Worm (Caenorhabditis elegans): ENCODE data around the gene ani-3.

The ani-3 gene

DNA sequence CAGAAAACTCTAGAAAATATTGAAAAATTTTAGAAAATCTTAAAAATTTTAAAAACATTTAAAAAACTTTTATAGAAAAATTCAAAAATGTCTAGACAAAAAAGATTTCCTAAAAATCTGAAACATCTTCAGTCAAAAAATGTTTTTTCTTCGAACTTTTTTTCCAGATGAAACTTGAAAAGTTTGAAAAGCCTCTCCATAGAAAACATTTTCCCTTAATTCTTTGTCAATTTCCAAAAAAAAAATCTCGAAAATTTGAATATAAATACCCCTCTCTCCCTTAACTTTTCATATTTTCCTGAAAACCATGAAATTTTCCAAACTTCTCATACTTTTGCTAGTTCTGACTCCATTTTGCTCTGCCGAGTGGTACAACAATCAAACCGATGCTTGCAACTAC is 31.2 kb downstream of the ani-3 start, which contains the start of gene Y116F11A.3:
TSS of gene Y116F11A.3 (plus strand) at position 301 of the 400 bp plus-strand sequence.
- TF ChIP-seq pros-1 (tag; optimal IDR thresholded peaks at IDR 0.05): no peak
- no peak for TF ChIP-seq hlh-8 (tag; optimal IDR thresholded peaks at IDR 0.05)
- TF ChIP-seq tbx-2 (tag; optimal IDR thresholded peaks at IDR 0.05): no peak
- no peak for TF ChIP-seq K02D7.2 (tag; optimal IDR thresholded peaks at IDR 0.05)
- TF ChIP-seq ets-4 (tag; optimal IDR thresholded peaks at IDR 0.05): no peak
- TF ChIP-seq tbx-7 (tag; optimal IDR thresholded peaks at IDR 0.05): no peak
- no peak for TF ChIP-seq unc-86 (tag; optimal IDR thresholded peaks at IDR 0.05)
- no peak for TF ChIP-seq sdc-2 (tag; optimal IDR thresholded peaks at IDR 0.05)

DNA sequence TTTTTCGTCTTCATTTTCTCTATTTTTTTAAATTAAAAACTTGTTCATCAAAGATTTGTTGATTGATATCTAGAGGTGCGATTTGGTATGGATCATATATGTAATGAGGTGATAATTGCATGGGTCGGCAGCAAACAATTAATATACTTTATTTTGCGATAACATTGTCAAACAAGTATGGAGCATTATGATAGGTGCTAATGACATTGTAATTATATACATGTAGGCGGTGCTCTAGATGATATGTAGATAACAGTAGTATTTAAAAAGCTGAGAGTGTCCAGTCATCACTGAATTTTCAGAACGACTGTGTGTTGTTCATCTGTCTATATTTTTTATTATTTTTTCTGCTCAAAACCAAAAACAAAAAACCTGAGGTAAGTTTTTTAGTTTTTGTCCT is 32.7 kb downstream of the ani-3 start, which contains the start of gene Y116F11A.1:
TSS of gene Y116F11A.1 (plus strand) at position 301 of the 400 bp plus-strand sequence.
- TF ChIP-seq Y22D7AL.16 (tag; optimal IDR thresholded peaks at IDR 0.05): no peak
- TF ChIP-seq dmd-4 (tag; optimal IDR thresholded peaks at IDR 0.05; ENCODE audit: borderline replicate concordance): no peak
- no peak for TF ChIP-seq madf-2 (tag; optimal IDR thresholded peaks at IDR 0.05)
- no peak for TF ChIP-seq sox-4 (tag; optimal IDR thresholded peaks at IDR 0.05)
- no peak for TF ChIP-seq odd-2 (tag; optimal IDR thresholded peaks at IDR 0.05)
- no peak for TF ChIP-seq ceh-31 (tag; optimal IDR thresholded peaks at IDR 0.05)

DNA sequence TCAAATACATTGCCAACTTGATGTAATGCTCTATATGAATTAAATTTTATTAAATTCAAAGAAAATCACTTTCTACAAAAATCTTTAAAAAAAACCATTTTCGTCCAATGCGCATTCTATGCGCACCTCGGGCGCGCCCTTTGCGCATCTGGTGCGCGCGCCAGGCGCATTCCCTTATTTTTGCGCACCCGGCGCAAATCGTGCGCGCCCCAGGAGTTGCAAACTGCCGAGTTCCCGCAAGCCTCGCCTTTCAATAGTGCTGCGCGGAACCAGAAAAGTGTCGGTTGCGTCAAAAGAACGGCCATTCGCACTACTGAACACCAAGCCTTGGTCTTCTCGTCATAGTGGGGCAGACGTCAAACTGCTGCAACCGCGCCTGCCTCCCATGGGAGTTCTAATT is 36.2 kb downstream of the ani-3 start:
- TF ChIP-seq mec-3 (tag; optimal IDR thresholded peaks at IDR 0.05; ENCODE audit: borderline replicate concordance) (no peak), nhr-232 (tag; optimal IDR thresholded peaks at IDR 0.05) (no peak), ceh-6 (GFP tag; optimal IDR thresholded peaks at IDR 0.05) (no peak), pag-3 (tag; optimal IDR thresholded peaks at IDR 0.05; ENCODE audit: borderline replicate concordance) (peak; percentile 40)

DNA sequence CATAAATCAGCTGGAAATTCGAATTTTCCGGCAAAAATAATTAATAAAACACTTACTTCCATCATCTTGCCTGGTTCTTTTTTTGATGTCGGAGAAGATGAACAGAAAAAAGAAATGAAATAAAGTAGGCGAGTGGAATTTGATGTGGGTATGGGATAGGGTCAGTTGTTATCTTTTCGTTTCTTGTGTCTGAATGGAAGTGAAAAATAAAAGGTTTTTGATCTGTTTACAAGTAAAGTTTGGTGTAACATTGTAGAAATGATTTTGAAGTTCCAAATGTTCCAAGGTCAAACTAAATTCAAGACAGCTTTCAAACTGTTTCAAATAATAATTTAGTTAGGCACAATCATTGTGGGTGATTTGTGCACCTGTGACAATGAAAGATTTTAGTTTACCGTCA is 39.9 kb downstream of the ani-3 start, which contains the start of gene W04E12.7:
TSS of gene W04E12.7 (minus strand) at position 101 of the 400 bp plus-strand sequence.
- no peak for TF ChIP-seq lim-6 (tag; optimal IDR thresholded peaks at IDR 0.05)
- no peak for TF ChIP-seq ceh-14 (tag; optimal IDR thresholded peaks at IDR 0.05)
- TF ChIP-seq elt-2 (tag; optimal IDR thresholded peaks at IDR 0.05): no peak
- no peak for TF ChIP-seq ets-4 (tag; optimal IDR thresholded peaks at IDR 0.05)
- TF ChIP-seq K02D7.2 (tag; optimal IDR thresholded peaks at IDR 0.05): no peak
- no peak for TF ChIP-seq ahr-1 (tag; optimal IDR thresholded peaks at IDR 0.05)
- TF ChIP-seq syd-9 (tag; optimal IDR thresholded peaks at IDR 0.05): no peak
- no peak for TF ChIP-seq ama-1 (optimal IDR thresholded peaks at IDR 0.05)
- TF ChIP-seq fkh-6 (tag; optimal IDR thresholded peaks at IDR 0.05): no peak
- TF ChIP-seq pag-3 (tag; optimal IDR thresholded peaks at IDR 0.05; ENCODE audit: borderline replicate concordance): no peak
- TF ChIP-seq unc-42 (tag; optimal IDR thresholded peaks at IDR 0.05): no peak
- no peak for TF ChIP-seq fax-1 (tag; optimal IDR thresholded peaks at IDR 0.05)
- no peak for TF ChIP-seq tbx-7 (tag; optimal IDR thresholded peaks at IDR 0.05)
- no peak for TF ChIP-seq T23F11.4 (GFP tag; optimal IDR thresholded peaks at IDR 0.05)
- TF ChIP-seq nhr-11 (tag; optimal IDR thresholded peaks at IDR 0.05): no peak
- no peak for TF ChIP-seq ceh-48 (tag; optimal IDR thresholded peaks at IDR 0.05)
- TF ChIP-seq pros-1 (tag; optimal IDR thresholded peaks at IDR 0.05): no peak
- TF ChIP-seq pat-9 (tag; optimal IDR thresholded peaks at IDR 0.05): no peak
- TF ChIP-seq ref-2 (tag; optimal IDR thresholded peaks at IDR 0.05): no peak

DNA sequence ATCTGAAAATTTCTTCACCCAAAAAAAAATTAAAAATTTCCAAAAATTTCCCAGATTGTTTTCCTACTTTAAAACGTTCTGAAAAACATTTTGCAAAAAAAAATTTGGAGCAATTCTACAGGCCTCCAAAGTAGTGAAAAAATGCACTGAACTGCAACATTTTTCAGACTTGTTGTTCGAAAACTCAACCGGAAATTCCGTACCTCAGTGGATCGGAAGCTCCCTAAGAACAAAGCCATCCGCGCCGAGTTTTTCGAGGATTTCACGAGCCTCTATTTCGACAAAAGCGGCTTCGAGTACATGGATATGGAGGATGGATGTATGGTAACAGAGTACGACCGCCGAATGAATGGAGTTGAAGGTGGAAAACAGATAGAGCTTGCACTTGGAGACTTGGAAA is 40.6 kb downstream of the ani-3 start, which contains the start of gene fbxa-131:
TSS of gene fbxa-131 (plus strand) at position 301 of the 400 bp plus-strand sequence.
- TF ChIP-seq K02D7.2 (tag; optimal IDR thresholded peaks at IDR 0.05) (no peak), ttx-3 (tag; optimal IDR thresholded peaks at IDR 0.05) (no peak), elt-4 (tag; optimal IDR thresholded peaks at IDR 0.05) (no peak), pag-3 (tag; optimal IDR thresholded peaks at IDR 0.05; ENCODE audit: borderline replicate concordance) (no peak), pat-9 (tag; optimal IDR thresholded peaks at IDR 0.05) (no peak), madf-2 (tag; optimal IDR thresholded peaks at IDR 0.05) (no peak), rnt-1 (tag; optimal IDR thresholded peaks at IDR 0.05) (no peak), zip-5 (tag; optimal IDR thresholded peaks at IDR 0.05) (no peak), npax-4 (tag; optimal IDR thresholded peaks at IDR 0.05) (no peak), unc-3 (GFP tag; conservative IDR thresholded peaks at IDR 0.05) (no peak), unc-3 (tag; optimal IDR thresholded peaks at IDR 0.05) (no peak), C38D4.7 (GFP tag; optimal IDR thresholded peaks at IDR 0.05) (no peak), mec-3 (tag; optimal IDR thresholded peaks at IDR 0.05; ENCODE audit: borderline replicate concordance) (no peak), fkh-6 (tag; optimal IDR thresholded peaks at IDR 0.05) (no peak), nhr-11 (tag; optimal IDR thresholded peaks at IDR 0.05) (no peak), pha-4 (tag; optimal IDR thresholded peaks at IDR 0.05) (no peak), ceh-30 (tag; optimal IDR thresholded peaks at IDR 0.05) (no peak), dve-1 (tag; optimal IDR thresholded peaks at IDR 0.05) (no peak), ahr-1 (tag; optimal IDR thresholded peaks at IDR 0.05) (no peak), lim-6 (tag; optimal IDR thresholded peaks at IDR 0.05) (no peak), T23F11.4 (GFP tag; optimal IDR thresholded peaks at IDR 0.05) (no peak)

Data from whole organism, late embryonic.